Fruit fly (Drosophila melanogaster): ENCODE results near the gene Cyp4e3.
A peak's percentile ranks its signal among the peaks of the same experiment; 100 is the strongest.

DNA sequence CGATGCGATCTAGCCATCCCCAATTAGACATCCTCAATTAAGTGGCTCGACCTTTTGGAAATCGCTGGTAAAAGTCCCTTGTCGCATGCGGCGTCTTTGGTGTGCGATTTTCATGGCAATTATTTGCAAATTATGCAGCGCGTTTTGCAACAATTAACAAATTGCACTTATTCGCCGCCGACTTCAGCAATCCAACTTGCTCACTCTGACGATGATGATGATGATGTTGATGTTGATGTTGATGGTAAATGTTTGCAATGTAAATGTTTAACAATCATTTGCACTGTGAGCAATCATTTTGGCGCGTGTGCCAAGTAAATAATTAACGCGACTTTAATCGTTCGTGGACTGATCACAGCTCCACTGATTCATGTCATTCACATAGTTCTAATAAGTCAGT lies 15.7 kb downstream of the Cyp4e3 start:
- TF ChIP-seq Blimp-1 (GFP tag; optimal IDR thresholded peaks at IDR 0.05) (no peak), CG6163 (GFP tag; IDR thresholded peaks at IDR 0.05) (peak; percentile 44; the same call in 1 of the 3 replicates), Hr4 (GFP tag; optimal IDR thresholded peaks at IDR 0.05) (no peak), lz (GFP tag; optimal IDR thresholded peaks at IDR 0.05) (no peak), CG6854 (GFP tag; optimal IDR thresholded peaks at IDR 0.05) (peak; percentile 25), achi (GFP tag; optimal IDR thresholded peaks at IDR 0.05) (peak; percentile 15), CG1621 (tag; optimal IDR thresholded peaks at IDR 0.05) (peak; percentile 26), salr (GFP tag; optimal IDR thresholded peaks at IDR 0.05) (peak in 1 of 2 experiments; percentile 28)

Measured in whole organism, prepupa.